Worm (Caenorhabditis elegans) whole organism, L3 larva: Measurements from ENCODE around the gene F55C5.17.
A peak's percentile ranks its signal among the peaks of the same experiment; 100 is the strongest.

Source experiments
- R02D3.7 ChIP-seq: fragments of 150-350 bp; optimal IDR thresholded peaks from 2 replicates; lab custom pipeline; 2014; ENCODE audit warnings: missing biosample characterization, missing genetic modification characterization
- ZK546.5 ChIP-seq: sonication (generic microtip); optimal IDR thresholded peaks from 2 replicates; lab custom pipeline; 2017; ENCODE audit warnings: missing biosample characterization, missing genetic modification characterization
- aly-2 ChIP-seq: fragments of 150-350 bp; optimal IDR thresholded peaks from 2 replicates; lab custom pipeline; 2014; ENCODE audit warnings: missing biosample characterization, missing genetic modification characterization
- ama-1 ChIP-seq: fragments of 150-350 bp; optimal IDR thresholded peaks from 2 replicates; lab custom pipeline; 2018
- ceh-16 ChIP-seq: sonication (generic microtip); optimal IDR thresholded peaks from 2 replicates; lab custom pipeline; 2017; ENCODE audit warnings: missing biosample characterization, missing genetic modification characterization
- ceh-28 ChIP-seq: fragments of 150-350 bp; optimal IDR thresholded peaks from 2 replicates; lab custom pipeline; 2014; ENCODE audit warnings: missing biosample characterization, missing genetic modification reagents, missing genetic modification characterization
- ceh-82 ChIP-seq: fragments of 150-350 bp; optimal IDR thresholded peaks from 2 replicates; lab custom pipeline; 2014; ENCODE audit warnings: missing biosample characterization, missing genetic modification characterization
- ceh-9 ChIP-seq: sonication (generic microtip); optimal IDR thresholded peaks from 2 replicates; lab custom pipeline; 2018; ENCODE audit warnings: missing biosample characterization, missing genetic modification characterization
- daf-12 ChIP-seq: fragments of 150-350 bp; optimal IDR thresholded peaks from 2 replicates; lab custom pipeline; 2014; ENCODE audit warnings: missing biosample characterization, missing genetic modification reagents, missing genetic modification characterization
- egl-27 ChIP-seq: sonication (generic microtip); optimal IDR thresholded peaks from 4 replicates; lab custom pipeline; 2017; ENCODE audit warnings: missing biosample characterization, missing genetic modification reagents, missing genetic modification characterization
- egl-5 ChIP-seq: fragments of 150-350 bp; optimal IDR thresholded peaks from 2 replicates; lab custom pipeline; 2017; ENCODE audit warnings: missing biosample characterization, missing genetic modification reagents, missing genetic modification characterization, inconsistent platforms
- elt-1 ChIP-seq: fragments of 150-350 bp; optimal IDR thresholded peaks from 2 replicates; lab custom pipeline; 2014; ENCODE audit warnings: missing biosample characterization, missing genetic modification characterization
- elt-2 ChIP-seq: sonication (generic microtip); optimal IDR thresholded peaks from 2 replicates; lab custom pipeline; 2016; ENCODE audit warnings: missing genetic modification reagents, mild to moderate bottlenecking, missing genetic modification characterization, missing compliant biosample characterization
- elt-3 ChIP-seq, 3 experiments: fragments of 150-350 bp in 1 of 3; sonication (generic microtip) in 2 of 3; optimal IDR thresholded peaks; 2 replicates in 2 of 3; 4 replicates in 1 of 3; lab custom pipeline; 2014 to 2017; ENCODE audit warnings: missing biosample characterization in 3 of 3, missing genetic modification characterization in 3 of 3
- eor-1 ChIP-seq, 2 experiments: fragments of 150-350 bp; optimal IDR thresholded peaks; 2 replicates each; lab custom pipeline; 2014 to 2018; ENCODE audit warnings: missing biosample characterization in 2 of 2, missing genetic modification characterization in 2 of 2
- fkh-10 ChIP-seq: sonication (generic microtip); optimal IDR thresholded peaks from 2 replicates; lab custom pipeline; 2017; ENCODE audit warnings: missing biosample characterization, missing genetic modification reagents, missing genetic modification characterization
- fkh-2 ChIP-seq: fragments of 150-350 bp; optimal IDR thresholded peaks from 2 replicates; lab custom pipeline; 2014; ENCODE audit warnings: missing biosample characterization, missing genetic modification reagents, missing genetic modification characterization
- fos-1 ChIP-seq: fragments of 150-350 bp; optimal IDR thresholded peaks from 2 replicates; lab custom pipeline; 2014; ENCODE audit warnings: missing biosample characterization, missing genetic modification characterization
- hmg-11 ChIP-seq: sonication (generic microtip); optimal IDR thresholded peaks from 2 replicates; lab custom pipeline; 2016; ENCODE audit warnings: missing genetic modification characterization, missing compliant biosample characterization
- jun-1 ChIP-seq: fragments of 150-350 bp; optimal IDR thresholded peaks from 2 replicates; lab custom pipeline; 2014; ENCODE audit warnings: missing biosample characterization, missing genetic modification reagents, missing genetic modification characterization
- lin-15B ChIP-seq: fragments of 150-350 bp; optimal IDR thresholded peaks from 2 replicates; lab custom pipeline; 2014; ENCODE audit warnings: missing biosample characterization, missing genetic modification characterization
- lin-39 ChIP-seq: fragments of 150-350 bp; optimal IDR thresholded peaks from 2 replicates; lab custom pipeline; 2018; ENCODE audit warnings: missing biosample characterization, missing genetic modification reagents, missing genetic modification characterization
- lsy-12 ChIP-seq: sonication (generic microtip); optimal IDR thresholded peaks from 2 replicates; lab custom pipeline; 2016; ENCODE audit warnings: mild to moderate bottlenecking, missing genetic modification characterization, missing compliant biosample characterization
- mdl-1 ChIP-seq: fragments of 150-350 bp; optimal IDR thresholded peaks from 2 replicates; lab custom pipeline; 2014; ENCODE audit warnings: missing biosample characterization, missing genetic modification characterization
- mml-1 ChIP-seq: fragments of 150-350 bp; sonication (generic microtip); optimal IDR thresholded peaks from 3 replicates; lab custom pipeline; 2014; ENCODE audit warnings: missing biosample characterization, missing genetic modification characterization
- nfya-1 ChIP-seq: sonication (generic microtip); optimal IDR thresholded peaks from 2 replicates; lab custom pipeline; 2017; ENCODE audit warnings: missing genetic modification characterization, mild to moderate bottlenecking, missing compliant biosample characterization, antibody characterized with exemption, moderate library complexity; ENCODE audit not compliant: insufficient read depth
- nhr-11 ChIP-seq: fragments of 150-350 bp; optimal IDR thresholded peaks from 2 replicates; lab custom pipeline; 2014; ENCODE audit warnings: missing biosample characterization, missing genetic modification characterization
- nhr-12 ChIP-seq: fragments of 150-350 bp; optimal IDR thresholded peaks from 2 replicates; lab custom pipeline; 2014; ENCODE audit warnings: missing biosample characterization, missing genetic modification characterization
- nhr-23 ChIP-seq: fragments of 150-350 bp; optimal IDR thresholded peaks from 2 replicates; lab custom pipeline; 2014; ENCODE audit warnings: missing biosample characterization, missing genetic modification reagents, missing genetic modification characterization
- nhr-237 ChIP-seq: fragments of 150-350 bp; optimal IDR thresholded peaks from 2 replicates; lab custom pipeline; 2014; ENCODE audit warnings: missing biosample characterization, missing genetic modification characterization
- nhr-25 ChIP-seq: sonication (generic microtip); optimal IDR thresholded peaks from 2 replicates; lab custom pipeline; 2017; ENCODE audit warnings: missing biosample characterization, missing genetic modification characterization
- nhr-28 ChIP-seq: fragments of 150-350 bp; optimal IDR thresholded peaks from 2 replicates; lab custom pipeline; 2014; ENCODE audit warnings: missing biosample characterization, missing genetic modification characterization
- nhr-43 ChIP-seq: sonication (generic microtip); optimal IDR thresholded peaks from 2 replicates; lab custom pipeline; 2016; ENCODE audit warnings: mild to moderate bottlenecking, missing genetic modification characterization, missing compliant biosample characterization; ENCODE audit not compliant: poor library complexity, severe bottlenecking
- nhr-67 ChIP-seq: fragments of 150-350 bp; optimal IDR thresholded peaks from 2 replicates; lab custom pipeline; 2014; ENCODE audit warnings: missing biosample characterization, missing genetic modification characterization
- nhr-76 ChIP-seq: fragments of 150-350 bp; sonication (generic microtip); optimal IDR thresholded peaks from 5 replicates; lab custom pipeline; 2014; ENCODE audit warnings: missing biosample characterization, missing genetic modification characterization
- nhr-77 ChIP-seq: fragments of 150-350 bp; optimal IDR thresholded peaks from 2 replicates; lab custom pipeline; 2014; ENCODE audit warnings: missing biosample characterization, missing genetic modification characterization
- pha-4 ChIP-seq: fragments of 150-350 bp; optimal IDR thresholded peaks from 2 replicates; lab custom pipeline; 2014; ENCODE audit warnings: missing biosample characterization, missing genetic modification reagents, missing genetic modification characterization
- pqm-1 ChIP-seq: fragments of 150-350 bp; optimal IDR thresholded peaks from 2 replicates; lab custom pipeline; 2017; ENCODE audit warnings: missing biosample characterization, missing genetic modification characterization, inconsistent platforms
- sea-2 ChIP-seq: fragments of 150-350 bp; sonication (generic microtip); optimal IDR thresholded peaks from 4 replicates; lab custom pipeline; 2014; ENCODE audit warnings: missing biosample characterization, missing genetic modification reagents, missing genetic modification characterization
- skn-1 ChIP-seq: fragments of 150-350 bp; optimal IDR thresholded peaks from 2 replicates; lab custom pipeline; 2014; ENCODE audit warnings: missing biosample characterization, missing genetic modification characterization
- snpc-4 ChIP-seq: fragments of 150-350 bp; optimal IDR thresholded peaks from 2 replicates; lab custom pipeline; 2014; ENCODE audit warnings: missing biosample characterization, missing genetic modification characterization
- tbx-2 ChIP-seq: sonication (generic microtip); optimal IDR thresholded peaks from 2 replicates; lab custom pipeline; 2016; ENCODE audit warnings: mild to moderate bottlenecking, missing genetic modification characterization, missing compliant biosample characterization
- unc-39 ChIP-seq: sonication (generic microtip); optimal IDR thresholded peaks from 4 replicates; lab custom pipeline; 2017; ENCODE audit warnings: missing biosample characterization, missing genetic modification characterization
- unc-62 ChIP-seq: fragments of 150-350 bp; sonication (generic microtip); optimal IDR thresholded peaks from 4 replicates; lab custom pipeline; 2014; ENCODE audit warnings: missing biosample characterization, missing genetic modification reagents, missing genetic modification characterization
- zag-1 ChIP-seq: fragments of 150-350 bp; optimal IDR thresholded peaks from 2 replicates; lab custom pipeline; 2014; ENCODE audit warnings: missing biosample characterization, missing genetic modification characterization
- ztf-11 ChIP-seq: fragments of 150-350 bp; optimal IDR thresholded peaks from 2 replicates; lab custom pipeline; 2014; ENCODE audit warnings: missing biosample characterization, missing genetic modification characterization
- ztf-4 ChIP-seq: fragments of 150-350 bp; optimal IDR thresholded peaks from 2 replicates; lab custom pipeline; 2014; ENCODE audit warnings: missing biosample characterization, missing genetic modification characterization

F55C5.17 gene

DNA sequence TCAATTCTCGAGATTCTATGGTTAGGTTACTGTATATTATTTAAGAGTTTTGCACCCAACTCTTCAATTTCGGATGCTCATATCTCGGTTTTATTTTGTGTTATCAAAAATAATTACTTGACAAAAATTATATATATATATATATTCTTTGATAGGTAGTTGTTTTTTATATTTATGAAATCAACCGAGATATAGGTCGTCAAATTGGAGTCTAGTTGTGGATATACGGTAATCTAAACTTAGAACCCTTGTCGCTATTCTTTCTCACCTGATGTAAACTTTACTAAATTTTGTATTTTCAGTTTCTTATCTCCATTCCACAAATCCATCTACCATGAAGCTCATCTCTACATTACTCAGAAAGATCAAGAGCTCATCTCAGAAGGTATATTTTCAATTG lies 19.2 kb upstream of the F55C5.17 start, which contains the start of gene F55C5.10:
Gene F55C5.10, plus strand, starts transcription at position 301 of the 400 bp plus-strand sequence.
- no peak for TF ChIP-seq pha-4
- no peak for TF ChIP-seq nhr-77
- no peak for TF ChIP-seq lsy-12 (tag; lab: Kevin White, UChicago)
- TF ChIP-seq skn-1: no peak

DNA sequence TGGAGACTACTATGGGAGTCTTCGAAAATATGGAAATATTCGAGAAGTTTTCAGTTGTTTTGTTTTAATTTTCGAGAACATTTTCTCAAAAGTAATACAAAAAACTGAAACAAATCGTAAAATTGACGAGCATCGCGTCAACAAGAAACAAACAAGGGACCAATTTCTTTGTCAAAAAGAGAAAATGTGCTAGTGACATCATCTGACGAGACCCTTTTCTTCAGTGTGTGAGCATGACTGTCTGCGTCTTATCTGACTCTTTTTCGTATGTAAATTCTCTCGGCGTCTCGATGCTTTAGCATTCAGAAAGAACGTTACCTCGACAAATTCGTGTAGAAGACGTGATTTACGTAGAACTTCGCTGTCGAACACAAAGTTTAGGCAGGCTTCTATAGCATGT lies 14.7 kb upstream of the F55C5.17 start:
- TF ChIP-seq lin-39 (tag; lab: Kevin White, UChicago) (peak; percentile 42), nhr-76 (no peak), nfya-1 (tag; lab: Kevin White, UChicago) (peak; percentile 25), fkh-10 (GFP tag; lab: Kevin White, UChicago) (peak; percentile 40), ama-1 (lab: Kevin White, UChicago) (no peak), fkh-2 (no peak)

DNA sequence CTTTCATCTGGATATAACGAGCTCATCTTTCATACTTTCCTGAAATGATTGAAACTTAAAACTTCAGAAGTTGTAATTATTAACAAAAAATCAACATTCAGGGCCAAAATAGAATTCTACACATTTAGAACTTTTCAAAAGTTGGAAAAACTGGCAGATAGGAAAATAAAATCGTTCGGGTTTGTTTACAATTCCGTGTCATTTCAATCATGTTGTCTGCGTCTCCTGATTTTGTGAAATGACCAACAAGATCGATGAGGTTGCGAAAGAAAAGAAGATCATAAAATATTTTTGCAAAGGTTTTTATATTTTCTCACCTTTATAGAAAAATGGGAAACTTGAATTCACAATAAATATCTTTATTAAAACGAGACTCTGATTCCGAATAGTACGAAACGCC lies 13.8 kb upstream of the F55C5.17 start, which contains the start of gene rskd-1:
Gene rskd-1, minus strand, starts transcription at position 39 of the 400 bp plus-strand sequence.
- peak; percentile 95 for TF ChIP-seq pha-4
- no peak for TF ChIP-seq unc-39 (tag; lab: Kevin White, UChicago)
- TF ChIP-seq elt-2: peak; percentile 0
- no peak for TF ChIP-seq ceh-9

DNA sequence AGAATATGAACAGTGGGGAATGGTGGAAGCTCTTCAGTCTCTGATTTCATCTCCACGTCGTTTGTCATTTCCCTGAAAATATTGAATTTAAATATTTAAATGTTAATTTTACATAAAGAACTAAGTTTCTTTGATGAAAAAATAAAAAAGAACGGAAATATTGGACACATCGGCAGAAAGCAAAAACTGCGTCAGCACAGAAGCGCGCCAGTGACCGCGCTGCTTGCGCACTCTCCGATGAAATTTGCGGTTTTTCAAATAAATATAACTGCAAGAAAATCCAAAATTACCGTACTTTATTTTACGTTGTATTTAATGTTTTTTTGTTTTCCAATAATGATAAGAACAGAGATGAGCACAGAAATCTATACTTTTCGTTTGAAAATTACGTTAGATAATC lies 10.8 kb upstream of the F55C5.17 start, which contains the start of the genes srpa-68 and srh-16:
Gene srpa-68, minus strand, starts transcription at position 72 of the 400 bp plus-strand sequence.
Gene srh-16, plus strand, starts transcription at position 275 of the 400 bp plus-strand sequence.
- peak; percentile 70 for TF ChIP-seq lin-39 (tag; lab: Kevin White, UChicago)
- no peak for TF ChIP-seq unc-62
- peak; percentile 37 for TF ChIP-seq pqm-1 (tag; lab: Kevin White, UChicago)
- peak; percentile 87 for TF ChIP-seq nhr-23 (tag; lab: Kevin White, UChicago)
- peak; percentile 92 for TF ChIP-seq pha-4
- peak; percentile 80 for TF ChIP-seq nhr-43 (tag; lab: Kevin White, UChicago)
- TF ChIP-seq fos-1 (tag; lab: Kevin White, UChicago): no peak
- TF ChIP-seq nhr-237: no peak
- peak; percentile 56 for TF ChIP-seq nhr-11
- TF ChIP-seq ceh-9: no peak
- peak; percentile 85 for TF ChIP-seq lin-15B (tag; lab: Kevin White, UChicago)
- no peak for TF ChIP-seq fkh-2
- TF ChIP-seq zag-1: peak; percentile 11
- TF ChIP-seq snpc-4 (tag; lab: Kevin White, UChicago): peak; percentile 87
- TF ChIP-seq R02D3.7 (tag; lab: Kevin White, UChicago): peak; percentile 86
- TF ChIP-seq egl-5 (tag; lab: Kevin White, UChicago): peak; percentile 58
- no peak for TF ChIP-seq daf-12 (tag; lab: Kevin White, UChicago)
- TF ChIP-seq elt-3 (tag; optimal IDR thresholded peaks at IDR 0.05; lab: Kevin White, UChicago): no peak
- TF ChIP-seq ZK546.5 (tag; lab: Kevin White, UChicago): peak; percentile 1
- no peak for TF ChIP-seq egl-27
- peak; percentile 6 for TF ChIP-seq ztf-4 (tag; lab: Kevin White, UChicago)
- no peak for TF ChIP-seq nhr-28 (tag; lab: Kevin White, UChicago)
- peak; percentile 87 for TF ChIP-seq tbx-2 (tag; lab: Kevin White, UChicago)
- peak; percentile 89 for TF ChIP-seq nfya-1 (tag; lab: Kevin White, UChicago)
- no peak for TF ChIP-seq sea-2
- TF ChIP-seq elt-1 (tag; lab: Kevin White, UChicago): peak; percentile 41
- TF ChIP-seq lsy-12 (tag; lab: Kevin White, UChicago): peak; percentile 79
- TF ChIP-seq nhr-67 (tag; lab: Kevin White, UChicago): no peak
- TF ChIP-seq ama-1 (lab: Kevin White, UChicago): peak; percentile 35
- peak; percentile 52 for TF ChIP-seq nhr-77
- peak; percentile 49 for TF ChIP-seq ceh-82 (tag; lab: Kevin White, UChicago)
- peak; percentile 65 for TF ChIP-seq skn-1
- no peak for TF ChIP-seq nhr-12 (tag; lab: Kevin White, UChicago)
- no peak for TF ChIP-seq eor-1 (tag; optimal IDR thresholded peaks at IDR 0.05; lab: Kevin White, UChicago)
- no peak for TF ChIP-seq mml-1
- peak; percentile 5 for TF ChIP-seq mdl-1
- TF ChIP-seq nhr-25 (tag; lab: Kevin White, UChicago): peak; percentile 70
- no peak for TF ChIP-seq unc-39 (tag; lab: Kevin White, UChicago)
- TF ChIP-seq jun-1 (tag; lab: Kevin White, UChicago): peak; percentile 74
- TF ChIP-seq ceh-28 (tag; lab: Kevin White, UChicago): peak; percentile 63
- TF ChIP-seq hmg-11 (tag; lab: Kevin White, UChicago): peak; percentile 93
- TF ChIP-seq fkh-10 (GFP tag; lab: Kevin White, UChicago): peak; percentile 21
- TF ChIP-seq nhr-76: no peak
- no peak for TF ChIP-seq ceh-16
- TF ChIP-seq elt-2: peak; percentile 61
- no peak for TF ChIP-seq ztf-11 (tag; lab: Kevin White, UChicago)
- TF ChIP-seq aly-2 (tag; lab: Kevin White, UChicago): peak; percentile 4
